Fruit fly (Drosophila melanogaster) whole organism, embryonic: ENCODE results near the gene CG34429.

ENCODE experiments used
- CG11247 ChIP-seq: fragments of 200-800 bp; sonication (Bioruptor generic); IDR thresholded peaks from 2 replicates; pipeline ENCODE4 v1.3.6; 2022; ENCODE audit warnings: missing biosample characterization, missing genetic modification characterization
- CG12155 ChIP-seq: fragments of 200-800 bp; sonication (Bioruptor generic); optimal IDR thresholded peaks from 3 replicates; lab custom pipeline; 2016; ENCODE audit warnings: missing biosample characterization, missing genetic modification characterization
- CG1233 ChIP-seq: fragments of 200-800 bp; sonication (Bioruptor generic); optimal IDR thresholded peaks from 4 replicates; lab custom pipeline; 2018; ENCODE audit warnings: missing biosample characterization, mild to moderate bottlenecking, missing genetic modification characterization
- CG13624 ChIP-seq: fragments of 200-800 bp; sonication (Bioruptor generic); optimal IDR thresholded peaks from 2 replicates; lab custom pipeline; 2016; ENCODE audit warnings: missing biosample characterization, missing genetic modification characterization
- CG15011 ChIP-seq: fragments of 200-800 bp; sonication (Bioruptor generic); optimal IDR thresholded peaks from 3 replicates; lab custom pipeline; 2018; ENCODE audit warnings: missing biosample characterization, mild to moderate bottlenecking, missing genetic modification characterization
- CG1529 ChIP-seq: fragments of 200-800 bp; sonication (Bioruptor generic); optimal IDR thresholded peaks from 3 replicates; lab custom pipeline; 2018; ENCODE audit warnings: missing biosample characterization, missing genetic modification characterization
- CG15696 ChIP-seq: fragments of 200-800 bp; sonication (Bioruptor generic); optimal IDR thresholded peaks from 2 replicates; lab custom pipeline; 2019; ENCODE audit warnings: missing biosample characterization, mild to moderate bottlenecking, missing genetic modification characterization, moderate library complexity
- CG17568 ChIP-seq: fragments of 200-800 bp; sonication (Bioruptor generic); optimal IDR thresholded peaks from 2 replicates; lab custom pipeline; 2018; ENCODE audit warnings: missing biosample characterization, mild to moderate bottlenecking, missing genetic modification characterization, moderate library complexity
- CG3065 ChIP-seq: fragments of 200-800 bp; sonication (Bioruptor generic); optimal IDR thresholded peaks from 2 replicates; lab custom pipeline; 2016; ENCODE audit warnings: missing biosample characterization, missing genetic modification characterization
- CG31365 ChIP-seq: fragments of 200-800 bp; sonication (Bioruptor generic); optimal IDR thresholded peaks from 2 replicates; lab custom pipeline; 2018; ENCODE audit warnings: missing biosample characterization, mild to moderate bottlenecking, missing genetic modification characterization
- CG31441 ChIP-seq: fragments of 200-800 bp; sonication (Bioruptor generic); IDR thresholded peaks from 2 replicates; pipeline ENCODE4 v1.3.6; 2022; ENCODE audit warnings: missing biosample characterization, missing genetic modification characterization
- CG33213 ChIP-seq: fragments of 200-800 bp; sonication (Bioruptor generic); optimal IDR thresholded peaks from 3 replicates; lab custom pipeline; 2016; ENCODE audit warnings: missing biosample characterization, missing genetic modification characterization
- CG34376 ChIP-seq: fragments of 200-800 bp; sonication (Bioruptor generic); optimal IDR thresholded peaks from 2 replicates; lab custom pipeline; 2018; ENCODE audit warnings: missing biosample characterization, mild to moderate bottlenecking, missing genetic modification characterization
- CG4328 ChIP-seq: fragments of 200-800 bp; sonication (Bioruptor generic); optimal IDR thresholded peaks from 3 replicates; lab custom pipeline; 2017; ENCODE audit warnings: missing biosample characterization, missing genetic modification reagents, missing genetic modification characterization
- CG6272 ChIP-seq: fragments of 200-800 bp; sonication (Bioruptor generic); IDR thresholded peaks from 2 replicates; pipeline ENCODE4 v1.3.6; 2022; ENCODE audit warnings: missing biosample characterization, missing genetic modification characterization
- Camta ChIP-seq: fragments of 200-800 bp; sonication (Bioruptor generic); optimal IDR thresholded peaks from 2 replicates; lab custom pipeline; 2016; ENCODE audit warnings: missing biosample characterization, missing genetic modification characterization
- Dip2 ChIP-seq: fragments of 200-800 bp; sonication (Bioruptor generic); IDR thresholded peaks from 2 replicates; pipeline ENCODE4 v1.3.6; 2022; ENCODE audit warnings: missing biosample characterization, missing genetic modification characterization
- Doc2 ChIP-seq: fragments of 200-800 bp; sonication (Bioruptor generic); IDR thresholded peaks from 2 replicates; pipeline ENCODE4 v1.3.6; 2022; ENCODE audit warnings: missing biosample characterization, missing genetic modification characterization
- Doc3 ChIP-seq: fragments of 200-800 bp; sonication (Bioruptor generic); IDR thresholded peaks from 3 replicates; pipeline ENCODE4 v1.3.6; 2022; ENCODE audit warnings: missing biosample characterization, missing genetic modification characterization; ENCODE audit not compliant: partially characterized antibody
- Elba2 ChIP-seq: fragments of 200-800 bp; sonication (Bioruptor generic); optimal IDR thresholded peaks from 3 replicates; lab custom pipeline; 2016; ENCODE audit warnings: missing biosample characterization, missing genetic modification characterization
- HmgZ ChIP-seq: fragments of 200-800 bp; sonication (Bioruptor generic); optimal IDR thresholded peaks from 2 replicates; lab custom pipeline; 2018; ENCODE audit warnings: missing biosample characterization, mild to moderate bottlenecking, missing genetic modification characterization
- Hsf ChIP-seq: fragments of 200-800 bp; sonication (Bioruptor generic); optimal IDR thresholded peaks from 3 replicates; lab custom pipeline; 2016; ENCODE audit warnings: missing biosample characterization, missing genetic modification characterization
- MBD-R2 ChIP-seq: fragments of 200-800 bp; sonication (Bioruptor generic); IDR thresholded peaks from 2 replicates; pipeline ENCODE4 v1.3.6; 2022; ENCODE audit warnings: missing biosample characterization, missing genetic modification characterization
- MTF-1 ChIP-seq: fragments of 200-800 bp; sonication (Bioruptor generic); optimal IDR thresholded peaks from 2 replicates; lab custom pipeline; 2018; ENCODE audit warnings: missing biosample characterization, mild to moderate bottlenecking, missing genetic modification characterization, borderline replicate concordance
- Poxn ChIP-seq: fragments of 200-800 bp; sonication (Bioruptor generic); IDR thresholded peaks from 2 replicates; pipeline ENCODE4 v1.3.6; 2022; ENCODE audit warnings: missing biosample characterization, missing genetic modification characterization
- Scr ChIP-seq: fragments of 200-800 bp; sonication (Bioruptor generic); IDR thresholded peaks from 2 replicates; pipeline ENCODE4 v1.3.6; 2022; ENCODE audit warnings: missing biosample characterization, missing genetic modification characterization; ENCODE audit not compliant: partially characterized antibody
- Six4 ChIP-seq: fragments of 200-800 bp; sonication (Bioruptor generic); optimal IDR thresholded peaks from 2 replicates; lab custom pipeline; 2016; ENCODE audit warnings: missing biosample characterization, missing genetic modification characterization
- bbx ChIP-seq: fragments of 200-800 bp; sonication (Bioruptor generic); IDR thresholded peaks from 2 replicates; pipeline ENCODE4 v1.3.6; 2022; ENCODE audit warnings: missing biosample characterization, missing genetic modification characterization; ENCODE audit not compliant: partially characterized antibody
- bowl ChIP-seq: fragments of 200-800 bp; sonication (Bioruptor generic); IDR thresholded peaks from 2 replicates; pipeline ENCODE4 v1.3.6; 2022; ENCODE audit warnings: missing biosample characterization, missing genetic modification characterization
- chinmo ChIP-seq: fragments of 200-800 bp; sonication (Bioruptor generic); IDR thresholded peaks from 4 replicates; pipeline ENCODE4 v1.3.6; 2022; ENCODE audit warnings: missing biosample characterization, missing genetic modification characterization; ENCODE audit not compliant: partially characterized antibody
- croc ChIP-seq: fragments of 200-800 bp; sonication (Bioruptor generic); conservative IDR thresholded peaks from 3 replicates; pipeline ENCODE4 v1.3.6; 2022; ENCODE audit warnings: missing biosample characterization, missing genetic modification characterization
- esg ChIP-seq: fragments of 200-800 bp; sonication (Bioruptor generic); conservative IDR thresholded peaks from 2 replicates; pipeline ENCODE4 v1.3.6; 2022; ENCODE audit warnings: missing biosample characterization, missing genetic modification characterization
- eve ChIP-seq, 2 experiments: fragments of >200 bp; optimal IDR thresholded peaks; 2 replicates each; lab custom pipeline; 2017; ENCODE audit warnings: missing biosample characterization in 2 of 2, missing genetic modification characterization in 2 of 2
- exex ChIP-seq: fragments of 200-800 bp; sonication (Bioruptor generic); optimal IDR thresholded peaks from 4 replicates; lab custom pipeline; 2018; ENCODE audit warnings: missing biosample characterization, mild to moderate bottlenecking, missing genetic modification characterization, moderate library complexity
- gem ChIP-seq: fragments of 200-800 bp; sonication (Bioruptor generic); optimal IDR thresholded peaks from 2 replicates; lab custom pipeline; 2019; ENCODE audit warnings: missing biosample characterization, mild to moderate bottlenecking, missing genetic modification characterization, moderate library complexity
- gt ChIP-seq: fragments of 200-800 bp; sonication (Bioruptor generic); IDR thresholded peaks from 2 replicates; pipeline ENCODE4 v1.3.6; 2022; ENCODE audit warnings: missing biosample characterization, missing genetic modification characterization
- kay ChIP-seq: fragments of 200-800 bp; sonication (Bioruptor generic); optimal IDR thresholded peaks from 2 replicates; lab custom pipeline; 2016; ENCODE audit warnings: missing biosample characterization, missing genetic modification characterization
- lab ChIP-seq: fragments of 200-800 bp; sonication (Bioruptor generic); optimal IDR thresholded peaks from 3 replicates; lab custom pipeline; 2017; ENCODE audit warnings: missing biosample characterization, missing genetic modification characterization, mild to moderate bottlenecking, moderate library complexity, missing genetic modification reagents
- lilli ChIP-seq: fragments of 200-800 bp; sonication (Bioruptor generic); optimal IDR thresholded peaks from 3 replicates; lab custom pipeline; 2016; ENCODE audit warnings: missing biosample characterization, missing genetic modification characterization
- mld ChIP-seq: fragments of 200-800 bp; sonication (Bioruptor generic); IDR thresholded peaks from 3 replicates; pipeline ENCODE4 v1.3.6; 2022; ENCODE audit warnings: missing biosample characterization, missing genetic modification characterization; ENCODE audit not compliant: partially characterized antibody
- nerfin-2 ChIP-seq: fragments of 200-800 bp; sonication (Bioruptor generic); IDR thresholded peaks from 2 replicates; pipeline ENCODE4 v1.3.6; 2022; ENCODE audit warnings: missing biosample characterization, missing genetic modification characterization; ENCODE audit not compliant: partially characterized antibody
- nom ChIP-seq: fragments of 200-800 bp; sonication (Bioruptor generic); optimal IDR thresholded peaks from 2 replicates; lab custom pipeline; 2017; ENCODE audit warnings: missing biosample characterization, missing genetic modification characterization, mild to moderate bottlenecking, moderate library complexity, missing genetic modification reagents
- pzg ChIP-seq: fragments of 200-800 bp; sonication (Bioruptor generic); optimal IDR thresholded peaks from 3 replicates; lab custom pipeline; 2018; ENCODE audit warnings: missing biosample characterization, mild to moderate bottlenecking, missing genetic modification characterization, moderate library complexity
- rib ChIP-seq: fragments of 200-800 bp; sonication (Bioruptor generic); IDR thresholded peaks from 2 replicates; pipeline ENCODE4 v1.3.6; 2022; ENCODE audit warnings: missing biosample characterization, missing genetic modification characterization
- shn ChIP-seq: fragments of 200-800 bp; sonication (Bioruptor generic); optimal IDR thresholded peaks from 3 replicates; lab custom pipeline; 2016; ENCODE audit warnings: missing biosample characterization, missing genetic modification characterization
- slbo ChIP-seq: fragments of 200-800 bp; sonication (Bioruptor generic); IDR thresholded peaks from 2 replicates; pipeline ENCODE4 v1.3.6; 2022; ENCODE audit warnings: missing biosample characterization, missing genetic modification characterization
- tin ChIP-seq: fragments of 200-800 bp; sonication (Bioruptor generic); optimal IDR thresholded peaks from 3 replicates; lab custom pipeline; 2016; ENCODE audit warnings: missing biosample characterization, missing genetic modification characterization
- toy ChIP-seq: fragments of 200-800 bp; sonication (Bioruptor generic); IDR thresholded peaks from 2 replicates; pipeline ENCODE4 v1.3.6; 2022; ENCODE audit warnings: missing biosample characterization, missing genetic modification characterization
- twi ChIP-seq: fragments of 200-800 bp; optimal IDR thresholded peaks from 2 replicates; lab custom pipeline; 2019; ENCODE audit warnings: missing biosample characterization, mild to moderate bottlenecking, missing genetic modification characterization, moderate library complexity
- wek ChIP-seq: fragments of 200-800 bp; sonication (Bioruptor generic); optimal IDR thresholded peaks from 3 replicates; lab custom pipeline; 2018; ENCODE audit warnings: missing biosample characterization, mild to moderate bottlenecking, missing genetic modification characterization, moderate library complexity

The CG34429 gene

dm6 chr3L:13015195-13015822, 47.5 kb upstream of the CG34429 start, which contains the start of gene MICAL-like (continued):
- TF ChIP-seq Poxn (GFP tag; lab: Robert Waterston, UW) (no peak), toy (GFP tag; lab: Robert Waterston, UW) (no peak), gem (tag; lab: Kevin White, UChicago) (no peak), bbx (peak; percentile 72), Elba2 (GFP tag; lab: Kevin White, UChicago) (no peak), twi (tag; lab: Kevin White, UChicago) (no peak), eve (GFP tag; optimal IDR thresholded peaks at IDR 0.05; lab: Kevin White, UChicago) (no peak), HmgZ (tag; lab: Kevin White, UChicago) (peak; percentile 27), CG1233 (GFP tag; lab: Kevin White, UChicago) (no peak), Camta (GFP tag; lab: Kevin White, UChicago) (peak; percentile 10), wek (GFP tag; lab: Kevin White, UChicago) (no peak), kay (GFP tag; lab: Kevin White, UChicago) (peak; percentile 79), tin (GFP tag; lab: Kevin White, UChicago) (no peak), slbo (GFP tag; lab: Robert Waterston, UW) (peak; percentile 62), exex (tag; lab: Kevin White, UChicago) (no peak), CG31365 (tag; lab: Kevin White, UChicago) (no peak), Hsf (GFP tag; lab: Kevin White, UChicago) (no peak), Six4 (GFP tag; lab: Kevin White, UChicago) (no peak), CG15011 (no peak), CG13624 (GFP tag; lab: Kevin White, UChicago) (peak; percentile 21), CG11247 (GFP tag; lab: Robert Waterston, UW) (0 out of 2 replicates have a peak, but pooled peaks have one; percentile 14), CG31441 (GFP tag; lab: Robert Waterston, UW) (no peak), MTF-1 (GFP tag; lab: Kevin White, UChicago) (no peak), Dip2 (GFP tag; lab: Robert Waterston, UW) (no peak), CG6272 (GFP tag; lab: Robert Waterston, UW) (peak; percentile 12; the same call in 1 of the 2 replicates), CG4328 (no peak), Scr (GFP tag; lab: Robert Waterston, UW) (peak; percentile 90), CG34376 (GFP tag; lab: Kevin White, UChicago) (no peak), CG12155 (GFP tag; lab: Kevin White, UChicago) (no peak), CG15696 (tag; lab: Kevin White, UChicago) (no peak), lilli (peak; percentile 27), rib (GFP tag; lab: Robert Waterston, UW) (no peak), mld (GFP tag; lab: Robert Waterston, UW) (peak; percentile 68; the same call in 1 of the 3 replicates), bowl (GFP tag; lab: Robert Waterston, UW) (no peak), Doc2 (GFP tag; lab: Robert Waterston, UW) (no peak), CG17568 (GFP tag; lab: Kevin White, UChicago) (no peak), esg (no peak), nom (GFP tag; lab: Kevin White, UChicago) (no peak), MBD-R2 (peak; percentile 65), CG33213 (GFP tag; lab: Kevin White, UChicago) (peak; percentile 45), Doc3 (GFP tag; lab: Robert Waterston, UW) (peak; percentile 97), lab (no peak), chinmo (GFP tag; lab: Robert Waterston, UW) (peak; percentile 80; the same call in 2 of the 4 replicates), CG1529 (no peak), gt (GFP tag; lab: Robert Waterston, UW) (no peak), nerfin-2 (GFP tag; lab: Robert Waterston, UW) (peak; percentile 63), croc (GFP tag; lab: Robert Waterston, UW) (no peak), shn (no peak), CG3065 (GFP tag; lab: Kevin White, UChicago) (no peak), pzg (GFP tag; lab: Kevin White, UChicago) (peak; percentile 39)
